Worm (Caenorhabditis elegans): ENCODE data around the gene clc-29.

- TF ChIP-seq mml-1 (tag; optimal IDR thresholded peaks at IDR 0.05) (no peak), unc-62 (GFP tag; optimal IDR thresholded peaks at IDR 0.05) (no peak), unc-39 (tag; optimal IDR thresholded peaks at IDR 0.05) (no peak), skn-1 (tag; optimal IDR thresholded peaks at IDR 0.05) (no peak), egl-27 (tag; optimal IDR thresholded peaks at IDR 0.05) (no peak), nhr-76 (tag; optimal IDR thresholded peaks at IDR 0.05) (no peak), zag-1 (tag; optimal IDR thresholded peaks at IDR 0.05) (no peak), ceh-82 (tag; optimal IDR thresholded peaks at IDR 0.05) (no peak)
These were observed 21.9 kb downstream of the clc-29 start, which contains the start of gene ZC262.13 for ce11 chrIII:8325574-8326513.

Measured in whole organism, L3 larva.